Worm (Caenorhabditis elegans) whole organism, mixed stage, embryonic: ENCODE results near the gene cyp-35A4.

Source experiments
- lsy-2 ChIP-seq: fragments of 150-350 bp; optimal IDR thresholded peaks from 2 replicates; lab custom pipeline; 2014; ENCODE audit warnings: missing biosample characterization, missing genetic modification characterization
- nhr-76 ChIP-seq: sonication (generic microtip); optimal IDR thresholded peaks from 2 replicates; lab custom pipeline; 2017; ENCODE audit warnings: missing biosample characterization, missing genetic modification characterization

DNA sequence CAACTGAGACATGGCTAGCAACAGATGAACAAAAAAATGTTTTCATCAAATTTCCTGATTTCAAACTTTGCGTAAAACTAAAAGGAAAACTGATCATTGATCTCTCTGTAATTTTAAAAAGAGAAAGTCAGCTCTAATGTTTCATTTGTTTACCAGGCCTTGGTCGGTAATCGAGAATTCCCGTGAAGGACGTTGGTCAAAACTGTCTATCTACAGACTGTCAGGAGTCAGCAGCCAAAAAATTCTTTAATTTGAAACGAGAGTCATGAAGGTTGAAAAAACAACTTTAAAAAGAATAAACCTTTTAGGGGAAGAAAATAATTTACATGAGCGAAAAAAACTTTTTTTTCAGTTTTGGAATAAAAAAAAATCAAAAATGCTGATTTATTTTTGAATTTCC is 46.3 kb upstream of the cyp-35A4 start:
- TF ChIP-seq nhr-76 (tag; lab: Kevin White, UChicago): no peak
- no peak for TF ChIP-seq lsy-2 (tag; lab: Kevin White, UChicago)
